Fruit fly (Drosophila melanogaster) whole organism, embryonic: ENCODE results near the gene Pex16.

Experiments
- Awh ChIP-seq: fragments of 200-800 bp; sonication (Bioruptor generic); IDR thresholded peaks from 2 replicates; pipeline ENCODE4, ENCODE4 v1.3.6; 2022; ENCODE audit warnings: missing biosample characterization, missing genetic modification characterization
- CG10462 ChIP-seq: fragments of 200-800 bp; sonication (Bioruptor generic); optimal IDR thresholded peaks from 2 replicates; lab custom pipeline; 2016; ENCODE audit warnings: missing biosample characterization, missing genetic modification characterization
- CG11093 ChIP-seq: fragments of 200-800 bp; sonication (Bioruptor generic); IDR thresholded peaks from 3 replicates; pipeline ENCODE4 v1.3.6; 2022; ENCODE audit warnings: missing biosample characterization, missing genetic modification characterization
- CG14014 ChIP-seq: fragments of 200-800 bp; sonication (Bioruptor generic); IDR thresholded peaks from 2 replicates; pipeline ENCODE4 v1.3.6; 2022; ENCODE audit warnings: missing biosample characterization, missing genetic modification characterization
- CG14710 ChIP-seq: fragments of 200-800 bp; sonication (Bioruptor generic); optimal IDR thresholded peaks from 3 replicates; lab custom pipeline; 2019; ENCODE audit warnings: missing biosample characterization, mild to moderate bottlenecking, missing genetic modification characterization, moderate library complexity
- CG16815 ChIP-seq: fragments of 200-800 bp; sonication (Bioruptor generic); optimal IDR thresholded peaks from 3 replicates; lab custom pipeline; 2017; ENCODE audit warnings: missing biosample characterization, mild to moderate bottlenecking, missing genetic modification characterization
- CG17385 ChIP-seq: fragments of 200-800 bp; sonication (Bioruptor generic); optimal IDR thresholded peaks from 3 replicates; lab custom pipeline; 2018; ENCODE audit warnings: missing biosample characterization, mild to moderate bottlenecking, missing genetic modification characterization
- CG1832 ChIP-seq: fragments of 200-800 bp; sonication (Bioruptor generic); optimal IDR thresholded peaks from 2 replicates; lab custom pipeline; 2017; ENCODE audit warnings: missing biosample characterization, mild to moderate bottlenecking, missing genetic modification characterization, inconsistent platforms
- CG18599 ChIP-seq: fragments of 200-800 bp; sonication (Bioruptor generic); optimal IDR thresholded peaks from 3 replicates; lab custom pipeline; 2017; ENCODE audit warnings: missing biosample characterization, missing genetic modification characterization, mild to moderate bottlenecking, moderate library complexity, missing genetic modification reagents
- CG18764 ChIP-seq: fragments of 200-800 bp; sonication (Bioruptor generic); optimal IDR thresholded peaks from 3 replicates; lab custom pipeline; 2016; ENCODE audit warnings: missing biosample characterization, missing genetic modification characterization
- CG2120 ChIP-seq: fragments of 200-800 bp; sonication (Bioruptor generic); optimal IDR thresholded peaks from 3 replicates; lab custom pipeline; 2016; ENCODE audit warnings: missing biosample characterization, missing genetic modification characterization
- CG2875 ChIP-seq: fragments of 200-800 bp; sonication (Bioruptor generic); optimal IDR thresholded peaks from 2 replicates; lab custom pipeline; 2017; ENCODE audit warnings: missing biosample characterization, mild to moderate bottlenecking, missing genetic modification characterization, missing genetic modification reagents
- CG43689 ChIP-seq: fragments of 200-800 bp; sonication (Bioruptor generic); IDR thresholded peaks from 2 replicates; pipeline ENCODE4 v1.3.6; 2022; ENCODE audit warnings: missing biosample characterization, missing genetic modification characterization
- CG4617 ChIP-seq: fragments of 200-800 bp; sonication (Bioruptor generic); optimal IDR thresholded peaks from 3 replicates; lab custom pipeline; 2016; ENCODE audit warnings: missing biosample characterization, missing genetic modification characterization, borderline replicate concordance
- CG6654 ChIP-seq: fragments of 200-800 bp; sonication (Bioruptor generic); optimal IDR thresholded peaks from 2 replicates; lab custom pipeline; 2017; ENCODE audit warnings: missing biosample characterization, mild to moderate bottlenecking, missing genetic modification characterization
- CG7372 ChIP-seq: fragments of 200-800 bp; sonication (Bioruptor generic); IDR thresholded peaks from 2 replicates; pipeline ENCODE4 v1.3.6; 2022; ENCODE audit warnings: missing biosample characterization, missing genetic modification characterization
- CG7839 ChIP-seq: fragments of 200-800 bp; sonication (Bioruptor generic); optimal IDR thresholded peaks from 3 replicates; lab custom pipeline; 2018; ENCODE audit warnings: missing biosample characterization, mild to moderate bottlenecking, missing genetic modification characterization, moderate library complexity
- CG9609 ChIP-seq: fragments of 200-800 bp; sonication (Bioruptor generic); optimal IDR thresholded peaks from 3 replicates; lab custom pipeline; 2016; ENCODE audit warnings: missing biosample characterization, missing genetic modification characterization
- Camta ChIP-seq: fragments of 200-800 bp; sonication (Bioruptor generic); optimal IDR thresholded peaks from 2 replicates; lab custom pipeline; 2016; ENCODE audit warnings: missing biosample characterization, missing genetic modification characterization
- Chrac-16 ChIP-seq: fragments of 200-800 bp; sonication (Bioruptor generic); optimal IDR thresholded peaks from 3 replicates; lab custom pipeline; 2016; ENCODE audit warnings: missing biosample characterization, missing genetic modification characterization
- CoRest ChIP-seq: fragments of 200-800 bp; sonication (Bioruptor generic); optimal IDR thresholded peaks from 3 replicates; lab custom pipeline; 2018; ENCODE audit warnings: missing biosample characterization, mild to moderate bottlenecking, missing genetic modification characterization, moderate library complexity
- Fer2 ChIP-seq: fragments of 200-800 bp; sonication (Bioruptor generic); optimal IDR thresholded peaks from 2 replicates; lab custom pipeline; 2018; ENCODE audit warnings: missing biosample characterization, mild to moderate bottlenecking, missing genetic modification characterization, moderate library complexity
- HLHmδ ChIP-seq: fragments of 200-800 bp; sonication (Bioruptor generic); optimal IDR thresholded peaks from 2 replicates; lab custom pipeline; 2018; ENCODE audit warnings: missing biosample characterization, mild to moderate bottlenecking, missing genetic modification characterization, moderate library complexity
- Hr3 ChIP-seq: fragments of 200-800 bp; sonication (Bioruptor generic); optimal IDR thresholded peaks from 3 replicates; lab custom pipeline; 2016; ENCODE audit warnings: missing biosample characterization, missing genetic modification characterization
- Med ChIP-seq: fragments of 200-800 bp; sonication (Bioruptor generic); peaks from one replicate; lab custom pipeline; 2016; ENCODE audit warnings: missing biosample characterization, missing genetic modification characterization, mild to moderate bottlenecking, inconsistent platforms, moderate library complexity
- Mes4 ChIP-seq: fragments of 200-800 bp; sonication (Bioruptor generic); optimal IDR thresholded peaks from 2 replicates; lab custom pipeline; 2016; ENCODE audit warnings: missing biosample characterization, missing genetic modification characterization
- NC2α ChIP-seq: fragments of 200-800 bp; sonication (Bioruptor generic); optimal IDR thresholded peaks from 2 replicates; lab custom pipeline; 2016; ENCODE audit warnings: missing biosample characterization, missing genetic modification characterization
- NFAT ChIP-seq: fragments of 200-800 bp; sonication (Bioruptor generic); IDR thresholded peaks from 2 replicates; pipeline ENCODE4 v1.3.6; 2022; ENCODE audit warnings: missing biosample characterization, missing genetic modification characterization
- Spps ChIP-seq: fragments of 200-800 bp; sonication (Bioruptor generic); optimal IDR thresholded peaks from 2 replicates; lab custom pipeline; 2018; ENCODE audit warnings: missing biosample characterization, mild to moderate bottlenecking, missing genetic modification characterization
- Sry-δ ChIP-seq: fragments of 200-800 bp; sonication (Bioruptor generic); optimal IDR thresholded peaks from 2 replicates; lab custom pipeline; 2016; ENCODE audit warnings: missing biosample characterization, missing genetic modification characterization
- amos ChIP-seq: fragments of 200-800 bp; sonication (Bioruptor generic); IDR thresholded peaks from 2 replicates; pipeline ENCODE4 v1.3.6; 2022; ENCODE audit warnings: missing biosample characterization, missing genetic modification characterization; ENCODE audit not compliant: partially characterized antibody
- bsh ChIP-seq, 2 experiments: fragments of 200-800 bp; sonication (Bioruptor generic); optimal IDR thresholded peaks; 2 replicates each; lab custom pipeline; 2017 to 2018; ENCODE audit warnings: mild to moderate bottlenecking in 2 of 2, missing biosample characterization in 2 of 2, missing genetic modification characterization in 2 of 2, moderate library complexity in 1 of 2
- dimm ChIP-seq: fragments of 200-800 bp; sonication (Bioruptor generic); IDR thresholded peaks from 2 replicates; pipeline ENCODE4 v1.3.6; 2022; ENCODE audit warnings: missing biosample characterization, missing genetic modification characterization
- dmrt99B ChIP-seq: fragments of 200-800 bp; sonication (Bioruptor generic); optimal IDR thresholded peaks from 2 replicates; lab custom pipeline; 2018; ENCODE audit warnings: missing biosample characterization, mild to moderate bottlenecking, missing genetic modification characterization, moderate library complexity
- eyg ChIP-seq: fragments of 200-800 bp; sonication (Bioruptor generic); optimal IDR thresholded peaks from 3 replicates; lab custom pipeline; 2016; ENCODE audit warnings: missing biosample characterization, missing genetic modification characterization
- fd3F ChIP-seq: fragments of 200-800 bp; sonication (Bioruptor generic); optimal IDR thresholded peaks from 2 replicates; lab custom pipeline; 2018; ENCODE audit warnings: missing biosample characterization, mild to moderate bottlenecking, missing genetic modification characterization, moderate library complexity
- hkb ChIP-seq, 2 experiments: fragments of 200-800 bp in 1 of 2; fragments of >200 bp in 1 of 2; sonication (Bioruptor generic) in 1 of 2; IDR thresholded peaks in 1 of 2; optimal IDR thresholded peaks in 1 of 2; 2 replicates each; pipeline versions ENCODE4 v1.3.6 to Lab custom; 2017 to 2022; ENCODE audit warnings: missing biosample characterization in 1 of 2, missing genetic modification characterization in 1 of 2
- insv ChIP-seq, 2 experiments: fragments of 200-800 bp; sonication (Bioruptor generic); optimal IDR thresholded peaks; 3 replicates each; lab custom pipeline; 2016 to 2018; ENCODE audit warnings: missing biosample characterization in 2 of 2, missing genetic modification characterization in 2 of 2
- jumu ChIP-seq: fragments of 200-800 bp; sonication (Bioruptor generic); optimal IDR thresholded peaks from 3 replicates; lab custom pipeline; 2016; ENCODE audit warnings: missing biosample characterization, missing genetic modification characterization
- maf-S ChIP-seq: fragments of 200-800 bp; sonication (Bioruptor generic); optimal IDR thresholded peaks from 2 replicates; lab custom pipeline; 2016; ENCODE audit warnings: missing biosample characterization, missing genetic modification characterization
- odd ChIP-seq: fragments of 200-800 bp; sonication (Bioruptor generic); optimal IDR thresholded peaks from 2 replicates; lab custom pipeline; 2017; ENCODE audit warnings: missing biosample characterization, mild to moderate bottlenecking, missing genetic modification characterization
- pum ChIP-seq: fragments of 200-800 bp; sonication (Bioruptor generic); optimal IDR thresholded peaks from 2 replicates; lab custom pipeline; 2016; ENCODE audit warnings: missing biosample characterization, missing genetic modification characterization
- schlank ChIP-seq: fragments of 200-800 bp; sonication (Bioruptor generic); optimal IDR thresholded peaks from 2 replicates; lab custom pipeline; 2018; ENCODE audit warnings: missing biosample characterization, mild to moderate bottlenecking, missing genetic modification characterization
- sqz ChIP-seq: fragments of 200-800 bp; sonication (Bioruptor generic); optimal IDR thresholded peaks from 3 replicates; lab custom pipeline; 2018; ENCODE audit warnings: missing biosample characterization, mild to moderate bottlenecking, missing genetic modification characterization
- twi ChIP-seq: fragments of 200-800 bp; optimal IDR thresholded peaks from 2 replicates; lab custom pipeline; 2019; ENCODE audit warnings: missing biosample characterization, mild to moderate bottlenecking, missing genetic modification characterization, moderate library complexity
- wek ChIP-seq: fragments of 200-800 bp; sonication (Bioruptor generic); optimal IDR thresholded peaks from 3 replicates; lab custom pipeline; 2018; ENCODE audit warnings: missing biosample characterization, mild to moderate bottlenecking, missing genetic modification characterization, moderate library complexity
- yki ChIP-seq: fragments of >200 bp; optimal IDR thresholded peaks from 3 replicates; lab custom pipeline; 2018
- zfh2 ChIP-seq: fragments of 200-800 bp; sonication (Bioruptor generic); optimal IDR thresholded peaks from 2 replicates; lab custom pipeline; 2016; ENCODE audit warnings: missing biosample characterization, missing genetic modification characterization

Gene Pex16

DNA sequence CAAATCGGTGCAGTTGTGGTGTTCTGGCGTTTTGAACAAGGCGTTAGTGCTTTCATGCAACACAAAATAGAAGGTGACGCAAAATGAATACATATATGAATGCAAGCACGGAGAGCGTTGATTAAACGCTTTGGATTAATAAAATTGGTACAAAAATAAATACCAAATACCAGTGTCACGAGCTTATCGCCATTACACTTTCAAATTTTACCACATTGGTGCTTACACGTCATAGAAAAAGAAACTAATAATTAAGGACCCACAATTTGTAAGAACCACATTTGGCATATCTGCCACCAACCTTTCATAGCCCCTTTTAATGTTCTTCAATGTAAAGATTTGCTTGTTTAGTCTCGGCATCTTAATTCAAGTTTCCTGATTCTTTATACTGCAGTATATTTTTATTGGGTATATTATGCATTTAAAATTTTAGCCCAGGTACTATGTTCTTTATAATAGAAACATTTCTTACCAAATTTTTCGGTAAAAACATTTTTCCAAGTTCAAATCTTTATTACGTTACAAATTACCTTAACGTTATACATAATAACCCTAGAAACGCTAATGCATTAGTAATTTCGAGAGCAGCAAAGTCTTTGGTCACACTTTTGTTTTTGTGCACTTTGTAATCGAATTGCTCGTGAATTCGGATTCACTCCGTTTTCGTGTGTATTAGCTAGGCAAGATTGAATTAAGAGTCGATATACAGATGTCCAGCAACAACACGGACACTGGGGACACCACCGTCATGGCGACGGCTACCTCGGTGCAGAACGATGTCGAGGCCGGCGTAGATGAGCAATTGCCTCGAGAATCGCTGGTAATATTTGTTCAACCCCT lies at the start of gene Pex16, which contains the start of gene Pex14 (continued):
- peak; percentile 85 for TF ChIP-seq CG2120 (GFP tag; lab: Kevin White, UChicago)
- no peak for TF ChIP-seq HLHmδ
- peak; percentile 30 for TF ChIP-seq CG17385 (GFP tag; lab: Kevin White, UChicago)
- TF ChIP-seq fd3F (GFP tag; lab: Kevin White, UChicago) = peak; percentile 59
- peak in 1 of 2 experiments; percentile 54 for TF ChIP-seq bsh (GFP tag; optimal IDR thresholded peaks at IDR 0.05; lab: Kevin White, UChicago)
- no peak for TF ChIP-seq amos (GFP tag; lab: Robert Waterston, UW)
- TF ChIP-seq schlank (tag; lab: Kevin White, UChicago) = peak; percentile 27
- TF ChIP-seq CG6654 (GFP tag; lab: Kevin White, UChicago) = no peak
- TF ChIP-seq Med = peak; percentile 96
- peak; percentile 85 for TF ChIP-seq CG9609 (GFP tag; lab: Kevin White, UChicago)
- peak; percentile 71 for TF ChIP-seq CG16815 (GFP tag; lab: Kevin White, UChicago)
- peak; percentile 68 for TF ChIP-seq CG4617 (GFP tag; lab: Kevin White, UChicago)
- peak; percentile 83 for TF ChIP-seq pum (GFP tag; lab: Kevin White, UChicago)
- peak; percentile 55 for TF ChIP-seq eyg (GFP tag; lab: Kevin White, UChicago)
- 0 out of 2 replicates have a peak, but pooled peaks have one; percentile 36 for TF ChIP-seq dimm (GFP tag; lab: Robert Waterston, UW)
- peak; percentile 41 for TF ChIP-seq CG18764
- TF ChIP-seq dmrt99B (tag; lab: Kevin White, UChicago) = no peak
- TF ChIP-seq Camta (GFP tag; lab: Kevin White, UChicago) = peak; percentile 72
- TF ChIP-seq CG18599 (GFP tag; lab: Kevin White, UChicago) = peak; percentile 46
- peak in 1 of 2 experiments; percentile 0 for TF ChIP-seq insv (GFP tag; optimal IDR thresholded peaks at IDR 0.05; lab: Kevin White, UChicago)
- peak; percentile 72 for TF ChIP-seq maf-S (GFP tag; lab: Kevin White, UChicago)
- TF ChIP-seq CG7372 = peak; percentile 81
- TF ChIP-seq CG43689 = 0 out of 2 replicates have a peak, but pooled peaks have one; percentile 11
- TF ChIP-seq Mes4 (GFP tag; lab: Kevin White, UChicago) = peak; percentile 64
- TF ChIP-seq Spps (tag; lab: Kevin White, UChicago) = peak; percentile 28
- TF ChIP-seq twi (tag; lab: Kevin White, UChicago) = peak; percentile 42
- TF ChIP-seq CG7839 = peak; percentile 68
- peak; percentile 30 for TF ChIP-seq wek (GFP tag; lab: Kevin White, UChicago)
- peak; percentile 5 for TF ChIP-seq CG10462 (GFP tag; lab: Kevin White, UChicago)
- TF ChIP-seq CG1832 (GFP tag; lab: Kevin White, UChicago) = no peak
- peak; percentile 85 for TF ChIP-seq zfh2 (GFP tag; lab: Kevin White, UChicago)
- no peak for TF ChIP-seq hkb (optimal IDR thresholded peaks at IDR 0.05; lab: Kevin White, UChicago)
- TF ChIP-seq hkb (GFP tag; IDR thresholded peaks at IDR 0.05; lab: Robert Waterston, UW) = no peak
- TF ChIP-seq CG11093 (GFP tag; lab: Robert Waterston, UW) = peak; percentile 45; the same call in 1 of the 3 replicates
- peak; percentile 63 for TF ChIP-seq NC2α
- TF ChIP-seq Awh (GFP tag; lab: Robert Waterston, UW) = peak; percentile 26; the same call in 1 of the 2 replicates
- peak; percentile 62 for TF ChIP-seq Fer2
- peak; percentile 76 for TF ChIP-seq NFAT (GFP tag; lab: Robert Waterston, UW)
- peak; percentile 82 for TF ChIP-seq Chrac-16
- TF ChIP-seq CoRest (tag; lab: Kevin White, UChicago) = peak; percentile 79
- TF ChIP-seq jumu (GFP tag; lab: Kevin White, UChicago) = peak; percentile 69
- peak; percentile 68 for TF ChIP-seq CG14014
- no peak for TF ChIP-seq yki (lab: Kevin White, UChicago)
- TF ChIP-seq CG2875 (GFP tag; lab: Kevin White, UChicago) = peak; percentile 19
- peak; percentile 73 for TF ChIP-seq Hr3 (GFP tag; lab: Kevin White, UChicago)
- TF ChIP-seq odd = peak; percentile 27
- no peak for TF ChIP-seq sqz
- TF ChIP-seq CG14710 = peak; percentile 61
- peak; percentile 44 for TF ChIP-seq Sry-δ (GFP tag; lab: Kevin White, UChicago)
